Worm (Caenorhabditis elegans): ENCODE data around the gene F26C11.3.

F26C11.3 gene

ce11 chrII:9872961-9873360, 41.9 kb downstream of the F26C11.3 start, which contains the start of gene chil-8:
chil-8 (minus strand) TSS chrII:9873061.
- TF ChIP-seq fkh-10 (GFP tag; optimal IDR thresholded peaks at IDR 0.05): no peak
- TF ChIP-seq nhr-77 (tag; optimal IDR thresholded peaks at IDR 0.05): no peak
- no peak for TF ChIP-seq vab-15 (tag; optimal IDR thresholded peaks at IDR 0.05)
- no peak for TF ChIP-seq xbp-1 (tag; optimal IDR thresholded peaks at IDR 0.05)
- no peak for TF ChIP-seq fkh-8 (tag; optimal IDR thresholded peaks at IDR 0.05)
- no peak for TF ChIP-seq hpl-2 (GFP tag; optimal IDR thresholded peaks at IDR 0.05)
- no peak for TF ChIP-seq elt-2 (tag; optimal IDR thresholded peaks at IDR 0.05)
- TF ChIP-seq lsy-2 (tag; optimal IDR thresholded peaks at IDR 0.05): no peak
- no peak for TF ChIP-seq lin-14 (GFP tag; optimal IDR thresholded peaks at IDR 0.05)
- TF ChIP-seq nhr-12 (tag; optimal IDR thresholded peaks at IDR 0.05): no peak

ce11 chrII:9871061-9871460, 43.8 kb downstream of the F26C11.3 start, which contains the start of gene chil-7:
chil-7 (minus strand) TSS chrII:9871172.
- no peak for TF ChIP-seq skn-1 (tag; optimal IDR thresholded peaks at IDR 0.05)
- no peak for TF ChIP-seq unc-130 (tag; optimal IDR thresholded peaks at IDR 0.05)
- TF ChIP-seq mdl-1 (tag; optimal IDR thresholded peaks at IDR 0.05): no peak
- TF ChIP-seq sptf-1 (tag; optimal IDR thresholded peaks at IDR 0.05): no peak
- TF ChIP-seq ceh-82 (tag; optimal IDR thresholded peaks at IDR 0.05): no peak
- no peak for TF ChIP-seq ceh-8 (GFP tag; optimal IDR thresholded peaks at IDR 0.05)
- no peak for TF ChIP-seq zip-4 (GFP tag; optimal IDR thresholded peaks at IDR 0.05)
- TF ChIP-seq ama-1 (optimal IDR thresholded peaks at IDR 0.05): no peak
- no peak for TF ChIP-seq lin-35 (GFP tag; optimal IDR thresholded peaks at IDR 0.05)
- no peak for TF ChIP-seq fkh-8 (tag; optimal IDR thresholded peaks at IDR 0.05)
- TF ChIP-seq unc-62 (GFP tag; optimal IDR thresholded peaks at IDR 0.05): no peak
- TF ChIP-seq vab-15 (tag; optimal IDR thresholded peaks at IDR 0.05): no peak
- TF ChIP-seq nhr-90 (tag; optimal IDR thresholded peaks at IDR 0.05; ENCODE audit: poor library complexity): no peak
- no peak for TF ChIP-seq nhr-19 (GFP tag; conservative IDR thresholded peaks at IDR 0.05)
- no peak for TF ChIP-seq nhr-20 (tag; optimal IDR thresholded peaks at IDR 0.05)
- TF ChIP-seq lsy-2 (tag; optimal IDR thresholded peaks at IDR 0.05): no peak
- TF ChIP-seq lir-3 (tag; optimal IDR thresholded peaks at IDR 0.05; ENCODE audit: poor library complexity): no peak

- no peak for TF ChIP-seq nhr-84 (tag; optimal IDR thresholded peaks at IDR 0.05)
- TF ChIP-seq pag-3 (tag; optimal IDR thresholded peaks at IDR 0.05; ENCODE audit: borderline replicate concordance, insufficient read depth): no peak
- no peak for TF ChIP-seq nhr-85 (tag)
- no peak for TF ChIP-seq ceh-90 (tag; optimal IDR thresholded peaks at IDR 0.05)
- TF ChIP-seq efl-1 (optimal IDR thresholded peaks at IDR 0.05): no peak
- peak in 1 of 2 experiments; percentile 86 for TF ChIP-seq efl-1 (GFP tag; optimal IDR thresholded peaks at IDR 0.05 in 1 of 2)
These were observed 46.2 kb downstream of the F26C11.3 start, which contains the start of gene old-1 for ce11 chrII:9868698-9869097. old-1 (minus strand) TSS chrII:9868747.

- TF ChIP-seq ztf-11 (tag; optimal IDR thresholded peaks at IDR 0.05) (no peak), nhr-77 (tag; optimal IDR thresholded peaks at IDR 0.05) (no peak), aly-2 (tag; optimal IDR thresholded peaks at IDR 0.05) (no peak), lin-39 (tag; optimal IDR thresholded peaks at IDR 0.05) (no peak), lin-35 (GFP tag; optimal IDR thresholded peaks at IDR 0.05) (no peak), C04F5.9 (tag; optimal IDR thresholded peaks at IDR 0.05) (no peak), ztf-4 (tag; optimal IDR thresholded peaks at IDR 0.05) (no peak), fkh-10 (GFP tag; optimal IDR thresholded peaks at IDR 0.05) (no peak), isw-1 (GFP tag; IDR thresholded peaks at IDR 0.05) (no peak), unc-98 (GFP tag; IDR thresholded peaks at IDR 0.05) (no peak), elt-2 (tag; optimal IDR thresholded peaks at IDR 0.05) (no peak), mdl-1 (tag; optimal IDR thresholded peaks at IDR 0.05) (no peak)
These were observed 46.7 kb downstream of the F26C11.3 start for ce11 chrII:9868207-9868606.
